Fruit fly (Drosophila melanogaster) whole organism, embryonic: Measurements from ENCODE around the gene Mekk1.

Experiments
- ATbp ChIP-seq: fragments of 200-800 bp; sonication (Bioruptor generic); optimal IDR thresholded peaks from 2 replicates; lab custom pipeline; 2017; ENCODE audit warnings: missing biosample characterization, mild to moderate bottlenecking, missing genetic modification characterization, missing genetic modification reagents
- Ada2b ChIP-seq: fragments of 200-800 bp; sonication (Bioruptor generic); IDR thresholded peaks from 2 replicates; pipeline ENCODE4 v1.3.6; 2022; ENCODE audit warnings: missing biosample characterization, missing genetic modification characterization
- B-H2 ChIP-seq: fragments of 200-800 bp; sonication (Bioruptor generic); optimal IDR thresholded peaks from 2 replicates; lab custom pipeline; 2018; ENCODE audit warnings: missing biosample characterization, mild to moderate bottlenecking, missing genetic modification characterization
- BtbVII ChIP-seq: fragments of 200-800 bp; sonication (Bioruptor generic); optimal IDR thresholded peaks from 3 replicates; lab custom pipeline; 2017; ENCODE audit warnings: missing biosample characterization, mild to moderate bottlenecking, missing genetic modification characterization
- CG10267 ChIP-seq: fragments of 200-800 bp; sonication (Bioruptor generic); optimal IDR thresholded peaks from 2 replicates; lab custom pipeline; 2018; ENCODE audit warnings: missing biosample characterization, mild to moderate bottlenecking, missing genetic modification characterization, moderate library complexity
- CG11723 ChIP-seq: fragments of 200-800 bp; sonication (Bioruptor generic); optimal IDR thresholded peaks from 2 replicates; lab custom pipeline; 2017; ENCODE audit warnings: missing biosample characterization, mild to moderate bottlenecking, missing genetic modification characterization
- CG12104 ChIP-seq: fragments of 200-800 bp; sonication (Bioruptor generic); optimal IDR thresholded peaks from 3 replicates; lab custom pipeline; 2016; ENCODE audit warnings: missing biosample characterization, missing genetic modification characterization
- CG12299 ChIP-seq: fragments of 200-800 bp; sonication (Bioruptor generic); optimal IDR thresholded peaks from 2 replicates; lab custom pipeline; 2018; ENCODE audit warnings: missing biosample characterization, mild to moderate bottlenecking, missing genetic modification characterization
- CG1529 ChIP-seq: fragments of 200-800 bp; sonication (Bioruptor generic); optimal IDR thresholded peaks from 3 replicates; lab custom pipeline; 2018; ENCODE audit warnings: missing biosample characterization, missing genetic modification characterization
- CG15601 ChIP-seq: fragments of 200-800 bp; sonication (Bioruptor generic); optimal IDR thresholded peaks from 3 replicates; lab custom pipeline; 2019; ENCODE audit warnings: missing biosample characterization, mild to moderate bottlenecking, missing genetic modification characterization, moderate library complexity
- CG1603 ChIP-seq: fragments of 200-800 bp; sonication (Bioruptor generic); optimal IDR thresholded peaks from 2 replicates; lab custom pipeline; 2019; ENCODE audit warnings: missing biosample characterization, mild to moderate bottlenecking, missing genetic modification characterization, moderate library complexity
- CG16815 ChIP-seq: fragments of 200-800 bp; sonication (Bioruptor generic); optimal IDR thresholded peaks from 3 replicates; lab custom pipeline; 2017; ENCODE audit warnings: missing biosample characterization, mild to moderate bottlenecking, missing genetic modification characterization
- CG17328 ChIP-seq: fragments of 200-800 bp; sonication (Bioruptor generic); IDR thresholded peaks from 2 replicates; pipeline ENCODE4 v1.3.6; 2022; ENCODE audit warnings: missing biosample characterization, missing genetic modification characterization
- CG17359 ChIP-seq: fragments of 200-800 bp; sonication (Bioruptor generic); optimal IDR thresholded peaks from 3 replicates; lab custom pipeline; 2018; ENCODE audit warnings: missing biosample characterization, mild to moderate bottlenecking, missing genetic modification characterization, moderate library complexity
- CG17829 ChIP-seq: fragments of 200-800 bp; optimal IDR thresholded peaks from 2 replicates; lab custom pipeline; 2019; ENCODE audit warnings: missing biosample characterization, mild to moderate bottlenecking, missing genetic modification characterization, moderate library complexity
- CG2678 ChIP-seq: fragments of 200-800 bp; sonication (Bioruptor generic); optimal IDR thresholded peaks from 3 replicates; lab custom pipeline; 2019; ENCODE audit warnings: missing biosample characterization, mild to moderate bottlenecking, missing genetic modification characterization, moderate library complexity
- CG3163 ChIP-seq: fragments of 200-800 bp; sonication (Bioruptor generic); optimal IDR thresholded peaks from 3 replicates; lab custom pipeline; 2016; ENCODE audit warnings: missing biosample characterization, missing genetic modification characterization
- CG32532 ChIP-seq: fragments of 200-800 bp; sonication (Bioruptor generic); IDR thresholded peaks from 2 replicates; pipeline ENCODE4 v1.3.6; 2022; ENCODE audit warnings: missing biosample characterization, missing genetic modification characterization
- CG3281 ChIP-seq: fragments of 200-800 bp; sonication (Bioruptor generic); optimal IDR thresholded peaks from 3 replicates; lab custom pipeline; 2017; ENCODE audit warnings: missing biosample characterization, mild to moderate bottlenecking, missing genetic modification characterization
- CG34422 ChIP-seq: fragments of 200-800 bp; sonication (Bioruptor generic); IDR thresholded peaks from 3 replicates; pipeline ENCODE4 v1.3.6; 2022; ENCODE audit warnings: missing biosample characterization, missing genetic modification characterization
- CG4707 ChIP-seq: fragments of 200-800 bp; sonication (Bioruptor generic); optimal IDR thresholded peaks from 2 replicates; lab custom pipeline; 2018; ENCODE audit warnings: missing biosample characterization, mild to moderate bottlenecking, missing genetic modification characterization, moderate library complexity
- CG6813 ChIP-seq: fragments of 200-800 bp; sonication (Bioruptor generic); optimal IDR thresholded peaks from 2 replicates; lab custom pipeline; 2017; ENCODE audit warnings: missing biosample characterization, missing genetic modification characterization, mild to moderate bottlenecking, moderate library complexity, missing genetic modification reagents
- CG7987 ChIP-seq: fragments of 200-800 bp; sonication (Bioruptor generic); optimal IDR thresholded peaks from 2 replicates; lab custom pipeline; 2018; ENCODE audit warnings: missing biosample characterization, mild to moderate bottlenecking, missing genetic modification characterization, moderate library complexity
- CG8290 ChIP-seq, 3 experiments: fragments of 200-800 bp; sonication (Bioruptor generic); optimal IDR thresholded peaks; 2 replicates each; lab custom pipeline; 2016 to 2019; ENCODE audit warnings: missing biosample characterization in 3 of 3, missing genetic modification characterization in 3 of 3, mild to moderate bottlenecking in 2 of 3, moderate library complexity in 1 of 3
- CG9727 ChIP-seq: fragments of 200-800 bp; sonication (Bioruptor generic); optimal IDR thresholded peaks from 3 replicates; lab custom pipeline; 2017; ENCODE audit warnings: missing biosample characterization, mild to moderate bottlenecking, missing genetic modification characterization
- Dip3 ChIP-seq: fragments of 200-800 bp; sonication (Bioruptor generic); optimal IDR thresholded peaks from 3 replicates; lab custom pipeline; 2016; ENCODE audit warnings: missing biosample characterization, missing genetic modification characterization
- Drgx ChIP-seq: fragments of 200-800 bp; sonication (Bioruptor generic); IDR thresholded peaks from 2 replicates; pipeline ENCODE4 v1.3.6; 2022; ENCODE audit warnings: missing biosample characterization, missing genetic modification characterization
- Fer3 ChIP-seq: fragments of 200-800 bp; sonication (Bioruptor generic); optimal IDR thresholded peaks from 2 replicates; lab custom pipeline; 2018; ENCODE audit warnings: missing biosample characterization, mild to moderate bottlenecking, missing genetic modification characterization, moderate library complexity
- H15 ChIP-seq: fragments of 200-800 bp; sonication (Bioruptor generic); IDR thresholded peaks from 3 replicates; pipeline ENCODE4 v1.3.6; 2022; ENCODE audit warnings: missing biosample characterization, missing genetic modification characterization
- HmgZ ChIP-seq: fragments of 200-800 bp; sonication (Bioruptor generic); optimal IDR thresholded peaks from 2 replicates; lab custom pipeline; 2018; ENCODE audit warnings: missing biosample characterization, mild to moderate bottlenecking, missing genetic modification characterization
- Lpt ChIP-seq: fragments of >200 bp; optimal IDR thresholded peaks from 2 replicates; lab custom pipeline; 2018; ENCODE audit warnings: missing biosample characterization, missing genetic modification characterization
- MTF-1 ChIP-seq: fragments of 200-800 bp; sonication (Bioruptor generic); optimal IDR thresholded peaks from 2 replicates; lab custom pipeline; 2018; ENCODE audit warnings: missing biosample characterization, mild to moderate bottlenecking, missing genetic modification characterization, borderline replicate concordance
- Meics ChIP-seq: fragments of 200-800 bp; sonication (Bioruptor generic); optimal IDR thresholded peaks from 2 replicates; lab custom pipeline; 2017; ENCODE audit warnings: missing biosample characterization, mild to moderate bottlenecking, missing genetic modification characterization
- Poxn ChIP-seq: fragments of 200-800 bp; sonication (Bioruptor generic); IDR thresholded peaks from 2 replicates; pipeline ENCODE4 v1.3.6; 2022; ENCODE audit warnings: missing biosample characterization, missing genetic modification characterization
- ara ChIP-seq: fragments of 200-800 bp; sonication (Bioruptor generic); IDR thresholded peaks from 2 replicates; pipeline ENCODE4 v1.3.6; 2022; ENCODE audit warnings: missing biosample characterization, missing genetic modification characterization
- ato ChIP-seq: fragments of 200-800 bp; sonication (Bioruptor generic); IDR thresholded peaks from 2 replicates; pipeline ENCODE4 v1.3.6; 2022; ENCODE audit warnings: missing biosample characterization, missing genetic modification characterization; ENCODE audit not compliant: partially characterized antibody
- ci ChIP-seq: fragments of 200-800 bp; sonication (Bioruptor generic); IDR thresholded peaks from 3 replicates; pipeline ENCODE4 v1.3.6; 2022; ENCODE audit warnings: missing biosample characterization, missing genetic modification characterization
- danr ChIP-seq: fragments of 200-800 bp; sonication (Bioruptor generic); IDR thresholded peaks from 2 replicates; pipeline ENCODE4 v1.3.6; 2022; ENCODE audit warnings: missing biosample characterization, missing genetic modification characterization
- dmrt99B ChIP-seq: fragments of 200-800 bp; sonication (Bioruptor generic); optimal IDR thresholded peaks from 2 replicates; lab custom pipeline; 2018; ENCODE audit warnings: missing biosample characterization, mild to moderate bottlenecking, missing genetic modification characterization, moderate library complexity
- fru ChIP-seq: fragments of >200 bp; optimal IDR thresholded peaks from 2 replicates; lab custom pipeline; 2017
- ind ChIP-seq: fragments of 200-800 bp; sonication (Bioruptor generic); optimal IDR thresholded peaks from 3 replicates; lab custom pipeline; 2016; ENCODE audit warnings: missing biosample characterization, missing genetic modification characterization
- lab ChIP-seq: fragments of 200-800 bp; sonication (Bioruptor generic); optimal IDR thresholded peaks from 3 replicates; lab custom pipeline; 2017; ENCODE audit warnings: missing biosample characterization, missing genetic modification characterization, mild to moderate bottlenecking, moderate library complexity, missing genetic modification reagents
- lmd ChIP-seq: fragments of 200-800 bp; sonication (Bioruptor generic); IDR thresholded peaks from 2 replicates; pipeline ENCODE4 v1.3.6; 2022; ENCODE audit warnings: missing biosample characterization, missing genetic modification characterization
- oc ChIP-seq: fragments of 200-800 bp; sonication (Bioruptor generic); optimal IDR thresholded peaks from 2 replicates; lab custom pipeline; 2018; ENCODE audit warnings: missing biosample characterization, mild to moderate bottlenecking, missing genetic modification characterization, moderate library complexity
- prd ChIP-seq, 3 experiments: fragments of >200 bp in 2 of 3; fragments of 200-800 bp in 1 of 3; sonication (Bioruptor generic) in 1 of 3; optimal IDR thresholded peaks in 2 of 3; IDR thresholded peaks in 1 of 3; 2 replicates in 2 of 3; 3 replicates in 1 of 3; pipeline versions ENCODE4 v1.3.6 to Lab custom; 2017 to 2022; ENCODE audit warnings: missing biosample characterization in 1 of 3, missing genetic modification characterization in 1 of 3
- sens ChIP-seq: fragments of 200-800 bp; sonication (Bioruptor generic); peaks from one replicate; lab custom pipeline; 2016; ENCODE audit warnings: missing biosample characterization, missing genetic modification characterization
- sens-2 ChIP-seq: fragments of 200-800 bp; sonication (Bioruptor generic); IDR thresholded peaks from 2 replicates; pipeline ENCODE4 v1.3.6; 2022; ENCODE audit warnings: missing biosample characterization, missing genetic modification characterization
- sqz ChIP-seq: fragments of 200-800 bp; sonication (Bioruptor generic); optimal IDR thresholded peaks from 3 replicates; lab custom pipeline; 2018; ENCODE audit warnings: missing biosample characterization, mild to moderate bottlenecking, missing genetic modification characterization
- ttk ChIP-seq: fragments of 200-800 bp; sonication (Bioruptor generic); IDR thresholded peaks from 2 replicates; pipeline ENCODE4 v2.1.2; 2022; ENCODE audit warnings: missing biosample characterization, missing genetic modification characterization
- vvl ChIP-seq: fragments of 200-800 bp; sonication (Bioruptor generic); IDR thresholded peaks from 2 replicates; pipeline ENCODE4 v1.3.6; 2022; ENCODE audit warnings: missing biosample characterization, missing genetic modification characterization

Gene Mekk1

dm6 chr3R:18787237-18787636, 43.8 kb upstream of the Mekk1 start (continued):
- TF ChIP-seq BtbVII (GFP tag; lab: Kevin White, UChicago) = no peak
- no peak for TF ChIP-seq ttk (GFP tag; lab: Robert Waterston, UW)
- TF ChIP-seq dmrt99B (tag; lab: Kevin White, UChicago) = peak; percentile 13
- TF ChIP-seq sens-2 (GFP tag; lab: Robert Waterston, UW) = no peak
- no peak for TF ChIP-seq CG16815
- peak; percentile 16 for TF ChIP-seq ind (GFP tag; lab: Kevin White, UChicago)
- TF ChIP-seq vvl (GFP tag; lab: Robert Waterston, UW) = 0 out of 2 replicates have a peak, but pooled peaks have one; percentile 18
- 0 out of 3 replicates have a peak, but pooled peaks have one; percentile 35 for TF ChIP-seq CG34422
- no peak for TF ChIP-seq CG10267 (tag; lab: Kevin White, UChicago)
- TF ChIP-seq lmd (GFP tag; lab: Robert Waterston, UW) = 0 out of 2 replicates have a peak, but pooled peaks have one; percentile 9
- TF ChIP-seq CG2678 (tag; lab: Kevin White, UChicago) = peak; percentile 4
- peak; percentile 66 for TF ChIP-seq Drgx (GFP tag; lab: Robert Waterston, UW)
- no peak for TF ChIP-seq Dip3
- 0 out of 3 replicates have a peak, but pooled peaks have one; percentile 6 for TF ChIP-seq H15 (GFP tag; lab: Robert Waterston, UW)
- peak; percentile 31 for TF ChIP-seq lab
- TF ChIP-seq sqz (GFP tag; lab: Kevin White, UChicago) = no peak
- TF ChIP-seq Ada2b (GFP tag; lab: Robert Waterston, UW) = 0 out of 2 replicates have a peak, but pooled peaks have one; percentile 10
- peak; percentile 16 for TF ChIP-seq Meics (GFP tag; lab: Kevin White, UChicago)
- peak; percentile 30; the same call in 1 of the 2 replicates for TF ChIP-seq danr (GFP tag; lab: Robert Waterston, UW)
- TF ChIP-seq CG3163 = no peak
- no peak for TF ChIP-seq HmgZ (tag; lab: Kevin White, UChicago)
- no peak for TF ChIP-seq prd (optimal IDR thresholded peaks at IDR 0.05; lab: Kevin White, UChicago)
- TF ChIP-seq prd (GFP tag; IDR thresholded peaks at IDR 0.05; lab: Robert Waterston, UW) = 0 out of 3 replicates have a peak, but pooled peaks have one; percentile 17
- TF ChIP-seq CG9727 = no peak
- no peak for TF ChIP-seq ara (GFP tag; lab: Robert Waterston, UW)

- no peak for TF ChIP-seq Lpt
- peak; percentile 21 for TF ChIP-seq CG6813
- peak; percentile 12 for TF ChIP-seq CG7987 (GFP tag; lab: Kevin White, UChicago)
- TF ChIP-seq fru (lab: Kevin White, UChicago) = no peak
- TF ChIP-seq sens = peak; percentile 27
- TF ChIP-seq CG12104 (GFP tag; lab: Kevin White, UChicago) = peak; percentile 3
- peak; percentile 50; the same call in 1 of the 3 replicates for TF ChIP-seq ci (GFP tag; lab: Robert Waterston, UW)
- peak; percentile 63 for TF ChIP-seq CG4707
- peak; percentile 54 for TF ChIP-seq oc
- peak; percentile 87 for TF ChIP-seq ATbp
- TF ChIP-seq CG1603 (tag; lab: Kevin White, UChicago) = peak; percentile 23
- TF ChIP-seq CG17359 (tag; lab: Kevin White, UChicago) = peak; percentile 72
- no peak for TF ChIP-seq CG8290 (GFP tag; optimal IDR thresholded peaks at IDR 0.05; lab: Kevin White, UChicago)
- TF ChIP-seq CG8290 (tag; optimal IDR thresholded peaks at IDR 0.05; lab: Kevin White, UChicago) = peak in 1 of 2 experiments; percentile 7
- no peak for TF ChIP-seq CG17829 (tag; lab: Kevin White, UChicago)
- peak; percentile 38 for TF ChIP-seq dmrt99B (tag; lab: Kevin White, UChicago)
- peak; percentile 83 for TF ChIP-seq CG15601 (tag; lab: Kevin White, UChicago)
- peak; percentile 6 for TF ChIP-seq Fer3 (tag; lab: Kevin White, UChicago)
- peak; percentile 28 for TF ChIP-seq CG11723 (GFP tag; lab: Kevin White, UChicago)
- peak; percentile 61 for TF ChIP-seq CG1529 (GFP tag; lab: Kevin White, UChicago)
- peak; percentile 48 for TF ChIP-seq CG12299
- no peak for TF ChIP-seq ato (GFP tag; lab: Robert Waterston, UW)
- peak; percentile 7 for TF ChIP-seq CG3281 (GFP tag; lab: Kevin White, UChicago)
- TF ChIP-seq B-H2 = no peak
- TF ChIP-seq Poxn (GFP tag; lab: Robert Waterston, UW) = no peak
- TF ChIP-seq CG32532 (GFP tag; lab: Robert Waterston, UW) = no peak
- TF ChIP-seq CG17328 (GFP tag; lab: Robert Waterston, UW) = no peak
- peak; percentile 36 for TF ChIP-seq MTF-1 (GFP tag; lab: Kevin White, UChicago)
These were observed 42.3 kb upstream of the Mekk1 start for dm6 chr3R:18785741-18786140.
